Worm (Caenorhabditis elegans) whole organism, L3 larva: Measurements from ENCODE around the gene srx-85.

ENCODE experiments used
- R02D3.7 ChIP-seq: fragments of 150-350 bp; optimal IDR thresholded peaks from 2 replicates; lab custom pipeline; 2014; ENCODE audit warnings: missing biosample characterization, missing genetic modification characterization
- ZK546.5 ChIP-seq: sonication (generic microtip); optimal IDR thresholded peaks from 2 replicates; lab custom pipeline; 2017; ENCODE audit warnings: missing biosample characterization, missing genetic modification characterization
- ceh-82 ChIP-seq: fragments of 150-350 bp; optimal IDR thresholded peaks from 2 replicates; lab custom pipeline; 2014; ENCODE audit warnings: missing biosample characterization, missing genetic modification characterization
- elt-1 ChIP-seq: fragments of 150-350 bp; optimal IDR thresholded peaks from 2 replicates; lab custom pipeline; 2014; ENCODE audit warnings: missing biosample characterization, missing genetic modification characterization
- elt-2 ChIP-seq: sonication (generic microtip); optimal IDR thresholded peaks from 2 replicates; lab custom pipeline; 2016; ENCODE audit warnings: missing genetic modification reagents, mild to moderate bottlenecking, missing genetic modification characterization, missing compliant biosample characterization
- elt-3 ChIP-seq, 3 experiments: fragments of 150-350 bp in 1 of 3; sonication (generic microtip) in 2 of 3; optimal IDR thresholded peaks; 2 replicates in 2 of 3; 4 replicates in 1 of 3; lab custom pipeline; 2014 to 2017; ENCODE audit warnings: missing biosample characterization in 3 of 3, missing genetic modification characterization in 3 of 3
- fos-1 ChIP-seq: fragments of 150-350 bp; optimal IDR thresholded peaks from 2 replicates; lab custom pipeline; 2014; ENCODE audit warnings: missing biosample characterization, missing genetic modification characterization
- hmg-11 ChIP-seq: sonication (generic microtip); optimal IDR thresholded peaks from 2 replicates; lab custom pipeline; 2016; ENCODE audit warnings: missing genetic modification characterization, missing compliant biosample characterization
- jun-1 ChIP-seq: fragments of 150-350 bp; optimal IDR thresholded peaks from 2 replicates; lab custom pipeline; 2014; ENCODE audit warnings: missing biosample characterization, missing genetic modification reagents, missing genetic modification characterization
- lin-15B ChIP-seq: fragments of 150-350 bp; optimal IDR thresholded peaks from 2 replicates; lab custom pipeline; 2014; ENCODE audit warnings: missing biosample characterization, missing genetic modification characterization
- lsy-12 ChIP-seq: sonication (generic microtip); optimal IDR thresholded peaks from 2 replicates; lab custom pipeline; 2016; ENCODE audit warnings: mild to moderate bottlenecking, missing genetic modification characterization, missing compliant biosample characterization
- mml-1 ChIP-seq: fragments of 150-350 bp; sonication (generic microtip); optimal IDR thresholded peaks from 3 replicates; lab custom pipeline; 2014; ENCODE audit warnings: missing biosample characterization, missing genetic modification characterization
- nfya-1 ChIP-seq: sonication (generic microtip); optimal IDR thresholded peaks from 2 replicates; lab custom pipeline; 2017; ENCODE audit warnings: missing genetic modification characterization, mild to moderate bottlenecking, missing compliant biosample characterization, antibody characterized with exemption, moderate library complexity; ENCODE audit not compliant: insufficient read depth
- nhr-12 ChIP-seq: fragments of 150-350 bp; optimal IDR thresholded peaks from 2 replicates; lab custom pipeline; 2014; ENCODE audit warnings: missing biosample characterization, missing genetic modification characterization
- nhr-25 ChIP-seq: sonication (generic microtip); optimal IDR thresholded peaks from 2 replicates; lab custom pipeline; 2017; ENCODE audit warnings: missing biosample characterization, missing genetic modification characterization
- nhr-43 ChIP-seq: sonication (generic microtip); optimal IDR thresholded peaks from 2 replicates; lab custom pipeline; 2016; ENCODE audit warnings: mild to moderate bottlenecking, missing genetic modification characterization, missing compliant biosample characterization; ENCODE audit not compliant: poor library complexity, severe bottlenecking
- nhr-67 ChIP-seq: fragments of 150-350 bp; optimal IDR thresholded peaks from 2 replicates; lab custom pipeline; 2014; ENCODE audit warnings: missing biosample characterization, missing genetic modification characterization
- nhr-76 ChIP-seq: fragments of 150-350 bp; sonication (generic microtip); optimal IDR thresholded peaks from 5 replicates; lab custom pipeline; 2014; ENCODE audit warnings: missing biosample characterization, missing genetic modification characterization
- nhr-77 ChIP-seq: fragments of 150-350 bp; optimal IDR thresholded peaks from 2 replicates; lab custom pipeline; 2014; ENCODE audit warnings: missing biosample characterization, missing genetic modification characterization
- pha-4 ChIP-seq: fragments of 150-350 bp; optimal IDR thresholded peaks from 2 replicates; lab custom pipeline; 2014; ENCODE audit warnings: missing biosample characterization, missing genetic modification reagents, missing genetic modification characterization
- pqm-1 ChIP-seq: fragments of 150-350 bp; optimal IDR thresholded peaks from 2 replicates; lab custom pipeline; 2017; ENCODE audit warnings: missing biosample characterization, missing genetic modification characterization, inconsistent platforms
- sea-2 ChIP-seq: fragments of 150-350 bp; sonication (generic microtip); optimal IDR thresholded peaks from 4 replicates; lab custom pipeline; 2014; ENCODE audit warnings: missing biosample characterization, missing genetic modification reagents, missing genetic modification characterization
- skn-1 ChIP-seq: fragments of 150-350 bp; optimal IDR thresholded peaks from 2 replicates; lab custom pipeline; 2014; ENCODE audit warnings: missing biosample characterization, missing genetic modification characterization
- tbx-2 ChIP-seq: sonication (generic microtip); optimal IDR thresholded peaks from 2 replicates; lab custom pipeline; 2016; ENCODE audit warnings: mild to moderate bottlenecking, missing genetic modification characterization, missing compliant biosample characterization
- unc-39 ChIP-seq: sonication (generic microtip); optimal IDR thresholded peaks from 4 replicates; lab custom pipeline; 2017; ENCODE audit warnings: missing biosample characterization, missing genetic modification characterization
- zag-1 ChIP-seq: fragments of 150-350 bp; optimal IDR thresholded peaks from 2 replicates; lab custom pipeline; 2014; ENCODE audit warnings: missing biosample characterization, missing genetic modification characterization
- ztf-4 ChIP-seq: fragments of 150-350 bp; optimal IDR thresholded peaks from 2 replicates; lab custom pipeline; 2014; ENCODE audit warnings: missing biosample characterization, missing genetic modification characterization

srx-85 gene

DNA sequence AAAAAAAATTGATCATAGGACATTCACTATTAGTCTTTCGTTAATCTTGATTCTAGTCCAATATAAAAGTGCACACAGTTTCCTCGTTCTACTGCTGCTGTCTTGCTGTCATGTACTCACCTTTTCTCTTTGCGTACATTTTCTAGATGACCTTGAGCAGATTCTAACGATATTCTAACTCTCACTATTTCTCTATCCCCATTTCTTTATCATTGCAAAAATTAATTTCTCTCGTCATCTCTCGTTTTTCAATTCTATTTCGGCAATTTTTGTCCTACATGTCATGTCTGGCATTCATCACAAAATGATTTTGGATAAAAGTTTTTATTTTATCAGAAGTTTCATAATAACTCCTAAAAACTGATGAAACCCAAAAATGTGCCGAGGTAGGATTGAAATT, 43.7 kb upstream of the srx-85 start, which contains the start of gene ttll-5:
Gene ttll-5, plus strand, starts transcription at position 288 of the 400 bp plus-strand sequence.
- TF ChIP-seq sea-2 (GFP tag; lab: Kevin White, UChicago): no peak
- no peak for TF ChIP-seq nfya-1 (tag; lab: Kevin White, UChicago)
- no peak for TF ChIP-seq elt-2 (tag; lab: Kevin White, UChicago)
- TF ChIP-seq nhr-25 (tag; lab: Kevin White, UChicago): peak; percentile 83
- TF ChIP-seq, all 47 proteins: peak for 1

DNA sequence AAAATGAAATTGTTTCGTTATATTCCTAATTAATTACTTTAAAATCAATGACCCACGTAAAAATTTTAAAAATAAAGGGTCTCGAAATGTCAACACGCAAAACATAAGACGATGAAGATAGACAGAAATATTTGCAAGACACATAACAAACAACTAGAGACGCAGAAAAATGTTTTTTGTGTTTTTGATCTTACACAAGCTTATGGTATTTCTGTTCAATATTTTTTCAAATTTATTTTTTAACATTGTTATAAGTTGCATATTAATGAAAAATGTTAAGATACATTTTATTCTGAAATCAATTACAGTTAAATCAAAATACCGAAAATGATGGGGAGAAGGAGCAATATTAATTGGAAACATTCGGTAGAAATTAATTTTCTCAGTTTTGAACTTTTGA, 39.0 kb upstream of the srx-85 start, which contains the start of gene C55A6.3:
Gene C55A6.3, minus strand, starts transcription at position 101 of the 400 bp plus-strand sequence.
- no peak for TF ChIP-seq unc-39 (tag; lab: Kevin White, UChicago)
- peak; percentile 41 for TF ChIP-seq pha-4 (tag; lab: Kevin White, UChicago)
- TF ChIP-seq, all 47 proteins: peak for 1

DNA sequence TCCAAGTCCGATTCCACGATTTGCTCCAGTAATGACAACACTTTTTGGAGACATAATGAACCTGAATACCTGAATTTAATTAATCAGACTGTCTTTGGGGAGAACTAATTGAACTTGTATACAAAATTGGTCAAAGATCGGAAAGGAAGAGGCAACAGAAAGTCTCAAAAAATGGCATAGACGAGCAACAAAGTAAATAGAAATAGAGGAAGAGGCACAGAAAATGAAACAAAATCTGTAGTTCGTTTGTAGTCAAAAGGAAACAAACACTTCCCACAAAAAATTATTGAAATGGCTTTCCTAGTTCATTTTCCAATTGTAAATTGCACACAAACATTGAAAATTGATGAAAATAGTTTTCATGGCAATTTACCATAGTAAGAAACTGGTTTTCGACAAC, 37.8 kb upstream of the srx-85 start, which contains the start of gene C55A6.6:
Gene C55A6.6, minus strand, starts transcription at position 61 of the 400 bp plus-strand sequence.
- TF ChIP-seq nhr-25 (tag; lab: Kevin White, UChicago): no peak
- TF ChIP-seq pha-4 (tag; lab: Kevin White, UChicago): peak; percentile 93

DNA sequence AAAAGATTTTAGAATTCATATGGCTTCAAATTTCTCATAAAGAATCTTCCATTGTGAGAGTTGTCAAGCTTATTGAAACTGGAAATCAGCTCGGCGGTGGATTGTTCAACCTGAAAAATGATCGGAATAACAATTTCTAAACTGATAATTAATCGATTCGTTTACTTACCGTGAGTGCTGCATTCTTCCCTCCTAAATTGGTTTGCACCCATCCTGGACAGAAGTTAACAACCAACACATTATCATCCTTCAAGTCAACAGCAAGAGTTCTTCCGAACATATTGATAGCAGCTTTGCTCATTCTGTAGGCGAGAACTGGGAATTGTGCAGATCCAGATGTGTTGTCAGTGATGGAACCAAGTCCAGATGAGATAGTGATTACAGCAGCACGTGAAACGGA, 37.3 kb upstream of the srx-85 start:
- TF ChIP-seq mml-1 (tag; lab: Kevin White, UChicago) (no peak), nhr-67 (tag; lab: Kevin White, UChicago) (no peak), R02D3.7 (tag; lab: Kevin White, UChicago) (no peak), skn-1 (tag; lab: Kevin White, UChicago) (no peak), fos-1 (tag; lab: Kevin White, UChicago) (no peak), ceh-82 (tag; lab: Kevin White, UChicago) (no peak), elt-1 (tag; lab: Kevin White, UChicago) (no peak), nhr-12 (tag; lab: Kevin White, UChicago) (no peak), pqm-1 (tag; lab: Kevin White, UChicago) (no peak), tbx-2 (tag; lab: Kevin White, UChicago) (no peak), nhr-76 (no peak), nhr-43 (tag; lab: Kevin White, UChicago) (no peak), hmg-11 (tag; lab: Kevin White, UChicago) (no peak), pha-4 (tag; lab: Kevin White, UChicago) (no peak), sea-2 (GFP tag; lab: Kevin White, UChicago) (no peak), zag-1 (no peak)

DNA sequence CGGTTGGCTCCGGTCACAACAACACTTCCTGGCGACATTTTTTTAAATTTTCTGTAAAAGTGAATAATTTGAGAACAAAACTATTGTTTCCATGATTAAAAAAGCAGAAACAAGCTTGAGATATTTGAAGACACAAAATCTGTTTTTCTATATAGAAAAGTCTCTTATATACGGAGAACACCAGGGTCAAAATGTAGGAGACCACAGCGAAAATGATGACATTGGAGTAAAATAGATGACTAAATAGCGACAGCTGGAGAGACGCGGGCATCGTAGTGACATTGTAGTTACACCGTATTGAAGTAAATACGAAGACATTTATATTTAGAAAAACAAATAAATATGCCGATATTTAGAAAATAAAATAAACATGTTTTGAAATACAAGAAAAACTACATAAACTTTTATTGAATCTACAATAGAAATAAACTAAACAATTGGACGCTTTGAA, 36.3 kb upstream of the srx-85 start, which contains the start of gene sdz-8:
Gene sdz-8, minus strand, starts transcription at position 51 of the 451 bp plus-strand sequence.
- TF ChIP-seq ztf-4 (no peak), lsy-12 (tag; lab: Kevin White, UChicago) (no peak), pha-4 (tag; lab: Kevin White, UChicago) (peak; percentile 12), elt-3 (tag; optimal IDR thresholded peaks at IDR 0.05; lab: Kevin White, UChicago) (no peak), skn-1 (tag; lab: Kevin White, UChicago) (peak; percentile 80)

DNA sequence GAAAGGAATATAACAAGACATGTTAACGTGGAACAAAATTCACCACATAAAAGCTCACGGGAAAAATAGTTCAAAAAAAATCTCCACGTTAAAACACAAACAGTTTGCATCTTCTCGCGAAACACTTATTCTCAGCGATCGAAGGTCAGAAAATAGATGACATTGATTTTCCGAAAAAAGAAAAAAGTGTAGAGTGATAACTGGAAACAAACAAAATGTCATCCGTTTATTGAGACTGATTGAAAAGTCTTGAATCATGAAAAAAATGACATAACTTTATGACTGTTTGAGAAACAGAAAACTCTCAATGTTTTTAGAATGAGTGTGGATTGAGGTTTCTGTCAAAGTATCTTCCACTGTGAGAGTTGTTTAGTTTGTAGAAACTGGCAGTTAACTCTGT, 34.7 kb upstream of the srx-85 start, which contains the start of gene C55A6.4:
Gene C55A6.4, minus strand, starts transcription at position 101 of the 400 bp plus-strand sequence.
- TF ChIP-seq tbx-2 (tag; lab: Kevin White, UChicago) (no peak), nhr-77 (no peak), lsy-12 (tag; lab: Kevin White, UChicago) (no peak), lin-15B (tag; lab: Kevin White, UChicago) (no peak), ztf-4 (no peak), jun-1 (tag; lab: Kevin White, UChicago) (no peak)

DNA sequence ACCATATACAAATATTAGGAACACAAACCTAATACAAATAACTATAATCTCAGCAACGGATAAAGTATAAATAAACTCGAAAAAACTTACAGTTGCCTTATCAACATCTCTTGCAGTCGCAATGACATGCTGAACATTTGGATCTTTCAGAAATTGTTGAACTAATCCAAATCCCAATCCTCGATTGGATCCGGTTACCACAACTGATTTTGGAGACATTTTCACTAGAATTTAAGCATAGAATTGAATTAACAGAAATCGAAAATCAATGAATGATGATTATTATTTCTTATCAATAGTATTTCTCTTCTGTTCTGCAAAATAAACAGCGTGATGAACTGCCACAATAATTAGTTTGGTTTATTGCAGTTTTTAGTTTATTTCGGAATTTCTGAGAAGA, 32.3 kb upstream of the srx-85 start, which contains the start of the genes C55A6.11 and C55A6.7:
Gene C55A6.11, plus strand, starts transcription at position 301 of the 400 bp plus-strand sequence.
Gene C55A6.7, minus strand, starts transcription at position 316 of the 400 bp plus-strand sequence.
- no peak for TF ChIP-seq nhr-12 (tag; lab: Kevin White, UChicago)
- no peak for TF ChIP-seq ZK546.5 (tag; lab: Kevin White, UChicago)
- TF ChIP-seq elt-1 (tag; lab: Kevin White, UChicago): no peak
- TF ChIP-seq, all 47 proteins: peak for 0
